Fruit fly (Drosophila melanogaster) whole organism, embryonic: ENCODE results near the gene Tango9.
A peak's percentile ranks its signal among the peaks of the same experiment; 100 is the strongest.

Experiments
- Adf1 ChIP-seq: fragments of 200-800 bp; sonication (Bioruptor generic); IDR thresholded peaks from 2 replicates; pipeline ENCODE4 v1.3.6; 2022; ENCODE audit warnings: missing biosample characterization, missing genetic modification characterization
- Antp ChIP-seq: fragments of 200-800 bp; sonication (Bioruptor generic); optimal IDR thresholded peaks from 3 replicates; lab custom pipeline; 2016; ENCODE audit warnings: missing biosample characterization, missing genetic modification characterization
- Blimp-1 ChIP-seq: fragments of 200-800 bp; sonication (Bioruptor generic); optimal IDR thresholded peaks from 3 replicates; lab custom pipeline; 2018; ENCODE audit warnings: missing biosample characterization, missing genetic modification characterization, mild to moderate bottlenecking, moderate library complexity, missing genetic modification reagents
- CG10462 ChIP-seq: fragments of 200-800 bp; sonication (Bioruptor generic); optimal IDR thresholded peaks from 2 replicates; lab custom pipeline; 2016; ENCODE audit warnings: missing biosample characterization, missing genetic modification characterization
- CG12942 ChIP-seq: fragments of 200-800 bp; sonication (Bioruptor generic); optimal IDR thresholded peaks from 3 replicates; lab custom pipeline; 2016; ENCODE audit warnings: missing biosample characterization, missing genetic modification characterization
- CG14965 ChIP-seq: fragments of 200-800 bp; sonication (Bioruptor generic); optimal IDR thresholded peaks from 2 replicates; lab custom pipeline; 2016; ENCODE audit warnings: missing biosample characterization, missing genetic modification characterization, borderline replicate concordance
- CG17385 ChIP-seq: fragments of 200-800 bp; sonication (Bioruptor generic); optimal IDR thresholded peaks from 3 replicates; lab custom pipeline; 2018; ENCODE audit warnings: missing biosample characterization, mild to moderate bottlenecking, missing genetic modification characterization
- CG17802 ChIP-seq: fragments of 200-800 bp; sonication (Bioruptor generic); optimal IDR thresholded peaks from 2 replicates; lab custom pipeline; 2018; ENCODE audit warnings: missing biosample characterization, mild to moderate bottlenecking, missing genetic modification characterization, moderate library complexity
- CG17912 ChIP-seq: fragments of 200-800 bp; sonication (Bioruptor generic); optimal IDR thresholded peaks from 2 replicates; lab custom pipeline; 2018; ENCODE audit warnings: missing biosample characterization, mild to moderate bottlenecking, missing genetic modification characterization
- CG2875 ChIP-seq: fragments of 200-800 bp; sonication (Bioruptor generic); optimal IDR thresholded peaks from 2 replicates; lab custom pipeline; 2017; ENCODE audit warnings: missing biosample characterization, mild to moderate bottlenecking, missing genetic modification characterization, missing genetic modification reagents
- CG30020 ChIP-seq: fragments of 200-800 bp; optimal IDR thresholded peaks from 2 replicates; lab custom pipeline; 2019; ENCODE audit warnings: missing biosample characterization, mild to moderate bottlenecking, missing genetic modification characterization, moderate library complexity
- CG6683 ChIP-seq: fragments of 200-800 bp; sonication (Bioruptor generic); optimal IDR thresholded peaks from 2 replicates; lab custom pipeline; 2017; ENCODE audit warnings: missing biosample characterization, mild to moderate bottlenecking, missing genetic modification characterization, missing genetic modification reagents
- CG6854 ChIP-seq: fragments of 200-800 bp; sonication (Bioruptor generic); optimal IDR thresholded peaks from 3 replicates; lab custom pipeline; 2017; ENCODE audit warnings: missing biosample characterization, mild to moderate bottlenecking, missing genetic modification characterization
- CG7987 ChIP-seq: fragments of 200-800 bp; sonication (Bioruptor generic); optimal IDR thresholded peaks from 2 replicates; lab custom pipeline; 2018; ENCODE audit warnings: missing biosample characterization, mild to moderate bottlenecking, missing genetic modification characterization, moderate library complexity
- CG8290 ChIP-seq, 3 experiments: fragments of 200-800 bp; sonication (Bioruptor generic); optimal IDR thresholded peaks; 2 replicates each; lab custom pipeline; 2016 to 2019; ENCODE audit warnings: missing biosample characterization in 3 of 3, missing genetic modification characterization in 3 of 3, mild to moderate bottlenecking in 2 of 3, moderate library complexity in 1 of 3
- Dfd ChIP-seq, 2 experiments: fragments of >200 bp; optimal IDR thresholded peaks; 2 replicates each; lab custom pipeline; 2017; ENCODE audit warnings: missing biosample characterization in 2 of 2, missing genetic modification characterization in 2 of 2
- Dll ChIP-seq: fragments of 200-800 bp; sonication (Bioruptor generic); IDR thresholded peaks from 4 replicates; pipeline ENCODE4 v1.3.6; 2022; ENCODE audit warnings: missing biosample characterization, missing genetic modification characterization; ENCODE audit not compliant: partially characterized antibody
- E2f1 ChIP-seq: fragments of 200-800 bp; sonication (Bioruptor generic); IDR thresholded peaks from 2 replicates; pipeline ENCODE4 v1.3.6; 2022; ENCODE audit warnings: missing biosample characterization, missing genetic modification characterization
- Gsc ChIP-seq: fragments of 200-800 bp; sonication (Bioruptor generic); IDR thresholded peaks from 2 replicates; pipeline ENCODE4 v1.3.6; 2022; ENCODE audit warnings: missing biosample characterization, missing genetic modification characterization
- HLH3B ChIP-seq: fragments of 200-800 bp; sonication (Bioruptor generic); IDR thresholded peaks from 2 replicates; pipeline ENCODE4 v1.3.6; 2022; ENCODE audit warnings: missing biosample characterization, missing genetic modification characterization
- HmgZ ChIP-seq: fragments of 200-800 bp; sonication (Bioruptor generic); optimal IDR thresholded peaks from 2 replicates; lab custom pipeline; 2018; ENCODE audit warnings: missing biosample characterization, mild to moderate bottlenecking, missing genetic modification characterization
- Hmr ChIP-seq: fragments of 200-800 bp; sonication (Bioruptor generic); optimal IDR thresholded peaks from 3 replicates; lab custom pipeline; 2017; ENCODE audit warnings: mild to moderate bottlenecking, missing biosample characterization, missing genetic modification reagents, missing genetic modification characterization
- MTF-1 ChIP-seq: fragments of 200-800 bp; sonication (Bioruptor generic); optimal IDR thresholded peaks from 2 replicates; lab custom pipeline; 2018; ENCODE audit warnings: missing biosample characterization, mild to moderate bottlenecking, missing genetic modification characterization, borderline replicate concordance
- Pdp1 ChIP-seq, 2 experiments: fragments of 200-800 bp; sonication (Bioruptor generic); optimal IDR thresholded peaks; 3 replicates each; lab custom pipeline; 2016; ENCODE audit warnings: missing biosample characterization in 2 of 2, missing genetic modification characterization in 2 of 2, mild to moderate bottlenecking in 1 of 2, moderate library complexity in 1 of 2
- amos ChIP-seq: fragments of 200-800 bp; sonication (Bioruptor generic); IDR thresholded peaks from 2 replicates; pipeline ENCODE4 v1.3.6; 2022; ENCODE audit warnings: missing biosample characterization, missing genetic modification characterization; ENCODE audit not compliant: partially characterized antibody
- bsh ChIP-seq, 2 experiments: fragments of 200-800 bp; sonication (Bioruptor generic); optimal IDR thresholded peaks; 2 replicates each; lab custom pipeline; 2017 to 2018; ENCODE audit warnings: mild to moderate bottlenecking in 2 of 2, missing biosample characterization in 2 of 2, missing genetic modification characterization in 2 of 2, moderate library complexity in 1 of 2
- chm ChIP-seq: fragments of 200-800 bp; sonication (Bioruptor generic); IDR thresholded peaks from 2 replicates; pipeline ENCODE4 v1.3.6; 2022; ENCODE audit warnings: missing biosample characterization, missing genetic modification characterization
- danr ChIP-seq: fragments of 200-800 bp; sonication (Bioruptor generic); IDR thresholded peaks from 2 replicates; pipeline ENCODE4 v1.3.6; 2022; ENCODE audit warnings: missing biosample characterization, missing genetic modification characterization
- dmrt11E ChIP-seq: fragments of 200-800 bp; sonication (Bioruptor generic); optimal IDR thresholded peaks from 3 replicates; lab custom pipeline; 2018; ENCODE audit warnings: missing biosample characterization, mild to moderate bottlenecking, missing genetic modification characterization, moderate library complexity
- dpn ChIP-seq, 2 experiments: fragments of 200-800 bp; sonication (Bioruptor generic); optimal IDR thresholded peaks; 3 replicates each; lab custom pipeline; 2016; ENCODE audit warnings: missing biosample characterization in 2 of 2, missing genetic modification characterization in 2 of 2
- en ChIP-seq: fragments of 200-800 bp; sonication (Bioruptor generic); optimal IDR thresholded peaks from 2 replicates; lab custom pipeline; 2016; ENCODE audit warnings: missing biosample characterization, missing genetic modification characterization
- fd96Cb ChIP-seq: fragments of 200-800 bp; sonication (Bioruptor generic); optimal IDR thresholded peaks from 2 replicates; lab custom pipeline; 2018; ENCODE audit warnings: missing biosample characterization, mild to moderate bottlenecking, missing genetic modification characterization, moderate library complexity
- gce ChIP-seq: fragments of 200-800 bp; sonication (Bioruptor generic); IDR thresholded peaks from 3 replicates; pipeline ENCODE4 v1.3.6; 2022; ENCODE audit warnings: missing biosample characterization, missing genetic modification characterization
- gem ChIP-seq: fragments of 200-800 bp; sonication (Bioruptor generic); optimal IDR thresholded peaks from 2 replicates; lab custom pipeline; 2019; ENCODE audit warnings: missing biosample characterization, mild to moderate bottlenecking, missing genetic modification characterization, moderate library complexity
- ken ChIP-seq: fragments of 200-800 bp; sonication (Bioruptor generic); IDR thresholded peaks from 3 replicates; pipeline ENCODE4 v1.3.6; 2022; ENCODE audit warnings: missing biosample characterization, missing genetic modification characterization
- klu ChIP-seq: fragments of 200-800 bp; sonication (Bioruptor generic); IDR thresholded peaks from 2 replicates; pipeline ENCODE4 v1.3.6; 2022; ENCODE audit warnings: missing biosample characterization, missing genetic modification characterization
- kni ChIP-seq: fragments of 200-800 bp; sonication (Bioruptor generic); optimal IDR thresholded peaks from 3 replicates; lab custom pipeline; 2017; ENCODE audit warnings: mild to moderate bottlenecking, missing biosample characterization, missing genetic modification reagents, missing genetic modification characterization
- lola ChIP-seq, 3 experiments: fragments of >200 bp in 2 of 3; fragments of 200-800 bp in 1 of 3; sonication (Bioruptor generic) in 1 of 3; optimal IDR thresholded peaks; 2 replicates each; lab custom pipeline; 2017 to 2019; ENCODE audit warnings: missing biosample characterization in 3 of 3, missing genetic modification characterization in 3 of 3, mild to moderate bottlenecking in 1 of 3, moderate library complexity in 1 of 3
- luna ChIP-seq: fragments of 200-800 bp; sonication (Bioruptor generic); optimal IDR thresholded peaks from 2 replicates; lab custom pipeline; 2016; ENCODE audit warnings: missing biosample characterization, missing genetic modification characterization
- nom ChIP-seq: fragments of 200-800 bp; sonication (Bioruptor generic); optimal IDR thresholded peaks from 2 replicates; lab custom pipeline; 2017; ENCODE audit warnings: missing biosample characterization, missing genetic modification characterization, mild to moderate bottlenecking, moderate library complexity, missing genetic modification reagents
- odd ChIP-seq: fragments of 200-800 bp; sonication (Bioruptor generic); optimal IDR thresholded peaks from 2 replicates; lab custom pipeline; 2017; ENCODE audit warnings: missing biosample characterization, mild to moderate bottlenecking, missing genetic modification characterization
- otp ChIP-seq: fragments of 200-800 bp; sonication (Bioruptor generic); IDR thresholded peaks from 3 replicates; pipeline ENCODE4, ENCODE4 v1.3.6; 2022; ENCODE audit warnings: missing biosample characterization, missing genetic modification characterization
- sens ChIP-seq: fragments of 200-800 bp; sonication (Bioruptor generic); peaks from one replicate; lab custom pipeline; 2016; ENCODE audit warnings: missing biosample characterization, missing genetic modification characterization
- sna ChIP-seq: fragments of 200-800 bp; sonication (Bioruptor generic); IDR thresholded peaks from 2 replicates; pipeline ENCODE4 v1.3.6; 2022; ENCODE audit warnings: missing biosample characterization, missing genetic modification characterization; ENCODE audit not compliant: partially characterized antibody
- tll ChIP-seq, 2 experiments: fragments of 200-800 bp in 1 of 2; fragments of >200 bp in 1 of 2; sonication (Bioruptor generic) in 1 of 2; optimal IDR thresholded peaks; 2 replicates each; lab custom pipeline; 2017 to 2019; ENCODE audit warnings: missing biosample characterization in 2 of 2, missing genetic modification characterization in 2 of 2, mild to moderate bottlenecking in 1 of 2, moderate library complexity in 1 of 2
- vvl ChIP-seq: fragments of 200-800 bp; sonication (Bioruptor generic); IDR thresholded peaks from 2 replicates; pipeline ENCODE4 v1.3.6; 2022; ENCODE audit warnings: missing biosample characterization, missing genetic modification characterization
- zen ChIP-seq: fragments of 200-800 bp; sonication (Bioruptor generic); optimal IDR thresholded peaks from 3 replicates; lab custom pipeline; 2018; ENCODE audit warnings: missing biosample characterization, mild to moderate bottlenecking, missing genetic modification characterization, moderate library complexity

Tango9 gene

DNA sequence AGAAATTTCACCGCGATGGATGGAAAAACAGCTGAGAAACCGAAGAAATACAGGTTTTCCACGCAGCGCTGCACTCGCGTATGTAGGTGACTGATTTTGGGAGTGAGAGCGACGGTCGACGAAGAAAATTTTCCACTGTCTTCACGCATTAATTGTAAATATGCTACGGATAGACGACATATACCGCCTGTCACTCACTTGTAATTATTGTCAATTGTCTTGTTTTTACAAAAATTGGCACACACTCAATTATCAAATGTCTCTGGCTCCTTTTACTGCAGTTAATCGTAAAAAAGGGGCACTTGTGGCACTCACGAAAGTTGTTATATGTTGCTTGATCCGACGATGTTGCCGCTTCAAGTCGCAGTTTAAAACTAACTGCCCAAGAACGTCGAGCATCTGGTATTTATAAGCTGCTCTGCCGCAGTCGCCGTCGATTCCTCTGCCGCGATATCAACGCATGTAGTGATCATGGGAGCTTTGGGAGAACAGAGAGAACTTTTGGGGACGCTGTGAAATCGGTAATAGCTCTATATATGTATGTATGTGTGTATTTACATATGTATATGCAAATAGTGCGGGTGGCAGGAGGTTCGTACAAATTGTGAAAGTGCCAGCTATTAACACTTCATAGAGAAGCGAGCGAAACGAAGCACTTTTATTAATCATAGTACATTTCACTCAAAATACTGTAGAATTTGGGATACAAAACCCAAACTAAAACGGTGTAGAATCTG lies 18.4 kb upstream of the Tango9 start, which contains the start of gene mfas (continued):
- TF ChIP-seq HLH3B (GFP tag; lab: Robert Waterston, UW) = no peak; the same call in 1 of the 2 replicates
- no peak for TF ChIP-seq dmrt11E (tag; lab: Kevin White, UChicago)
- peak; percentile 89 for TF ChIP-seq Adf1
- 0 out of 4 replicates have a peak, but pooled peaks have one; percentile 10 for TF ChIP-seq Dll (GFP tag; lab: Robert Waterston, UW)
- no peak for TF ChIP-seq fd96Cb (tag; lab: Kevin White, UChicago)
- TF ChIP-seq CG6683 (GFP tag; lab: Kevin White, UChicago) = no peak
- no peak for TF ChIP-seq CG10462 (GFP tag; lab: Kevin White, UChicago)
- TF ChIP-seq sna = no peak
- TF ChIP-seq CG2875 (GFP tag; lab: Kevin White, UChicago) = peak; percentile 43
- no peak for TF ChIP-seq CG17385 (GFP tag; lab: Kevin White, UChicago)
- TF ChIP-seq en (GFP tag; lab: Kevin White, UChicago) = no peak
- TF ChIP-seq Pdp1 (GFP tag; optimal IDR thresholded peaks at IDR 0.05; lab: Kevin White, UChicago) = peak in 1 of 2 experiments; percentile 10
- TF ChIP-seq chm (GFP tag; lab: Robert Waterston, UW) = no peak
- TF ChIP-seq dpn (GFP tag; optimal IDR thresholded peaks at IDR 0.05; lab: Kevin White, UChicago) = no peak
- no peak for TF ChIP-seq CG14965 (GFP tag; lab: Kevin White, UChicago)
- no peak for TF ChIP-seq luna
- peak; percentile 70 for TF ChIP-seq CG17912
- TF ChIP-seq gem = peak; percentile 28
- no peak for TF ChIP-seq klu (GFP tag; lab: Robert Waterston, UW)
- TF ChIP-seq CG17802 = no peak
- TF ChIP-seq amos (GFP tag; lab: Robert Waterston, UW) = no peak; the same call in 1 of the 2 replicates
- TF ChIP-seq HmgZ = peak; percentile 5
- peak; percentile 80 for TF ChIP-seq vvl (GFP tag; lab: Robert Waterston, UW)
- TF ChIP-seq E2f1 (GFP tag; lab: Robert Waterston, UW) = no peak
- TF ChIP-seq tll (GFP tag; optimal IDR thresholded peaks at IDR 0.05; lab: Kevin White, UChicago) = no peak
- no peak for TF ChIP-seq zen (tag; lab: Kevin White, UChicago)
- TF ChIP-seq nom (GFP tag; lab: Kevin White, UChicago) = peak; percentile 23
- peak; percentile 66 for TF ChIP-seq sens
- TF ChIP-seq Gsc (GFP tag; lab: Robert Waterston, UW) = no peak
- TF ChIP-seq odd = no peak
- peak; percentile 39 for TF ChIP-seq kni (GFP tag; lab: Kevin White, UChicago)
- TF ChIP-seq Dfd (GFP tag; optimal IDR thresholded peaks at IDR 0.05; lab: Kevin White, UChicago) = no peak
- no peak for TF ChIP-seq CG30020 (tag; lab: Kevin White, UChicago)
- peak; percentile 55 for TF ChIP-seq Blimp-1 (GFP tag; lab: Kevin White, UChicago)
- no peak for TF ChIP-seq CG6854 (GFP tag; lab: Kevin White, UChicago)
- no peak for TF ChIP-seq Antp (GFP tag; lab: Kevin White, UChicago)
- no peak for TF ChIP-seq danr (GFP tag; lab: Robert Waterston, UW)
- no peak for TF ChIP-seq gce (GFP tag; lab: Robert Waterston, UW)
- no peak for TF ChIP-seq CG12942 (GFP tag; lab: Kevin White, UChicago)
- no peak for TF ChIP-seq MTF-1
- TF ChIP-seq otp (GFP tag; lab: Robert Waterston, UW) = 0 out of 3 replicates have a peak, but pooled peaks have one; percentile 27
- no peak for TF ChIP-seq CG8290 (GFP tag; optimal IDR thresholded peaks at IDR 0.05; lab: Kevin White, UChicago)
- TF ChIP-seq CG8290 (tag; optimal IDR thresholded peaks at IDR 0.05; lab: Kevin White, UChicago) = peak in 1 of 2 experiments; percentile 42
- no peak for TF ChIP-seq ken (GFP tag; lab: Robert Waterston, UW)
- peak; percentile 27 for TF ChIP-seq CG7987
- no peak for TF ChIP-seq lola (GFP tag; optimal IDR thresholded peaks at IDR 0.05; lab: Kevin White, UChicago)
- TF ChIP-seq bsh (GFP tag; optimal IDR thresholded peaks at IDR 0.05; lab: Kevin White, UChicago) = peak in 1 of 2 experiments; percentile 52
- peak; percentile 21 for TF ChIP-seq Hmr (GFP tag; lab: Kevin White, UChicago)
